Worm (Caenorhabditis elegans): ENCODE data around the gene Y62H9A.13.
A peak's percentile ranks its signal among the peaks of the same experiment; 100 is the strongest.

Y62H9A.13 gene

ce11 chrX:11946788-11947463 is 30.1 kb downstream of the Y62H9A.13 start, which contains the start of gene nfya-1:
Gene nfya-1, minus strand, starts transcription at chrX:11946838.
- TF ChIP-seq T23F11.4 (GFP tag; optimal IDR thresholded peaks at IDR 0.05) = no peak
- TF ChIP-seq sdc-2 (tag; optimal IDR thresholded peaks at IDR 0.05) = peak; percentile 71
- no peak for TF ChIP-seq ceh-34 (tag; optimal IDR thresholded peaks at IDR 0.05)
- peak; percentile 84 for TF ChIP-seq ceh-48 (tag; optimal IDR thresholded peaks at IDR 0.05)
- peak; percentile 37 for TF ChIP-seq ceh-31 (tag; optimal IDR thresholded peaks at IDR 0.05)
- peak; percentile 1 for TF ChIP-seq tbx-2 (tag; optimal IDR thresholded peaks at IDR 0.05)
- TF ChIP-seq rnt-1 (tag; optimal IDR thresholded peaks at IDR 0.05) = peak; percentile 30
- TF ChIP-seq unc-42 (tag; optimal IDR thresholded peaks at IDR 0.05) = peak; percentile 3

ce11 chrX:11948184-11948894 is 31.5 kb downstream of the Y62H9A.13 start, which contains the start of gene lsd-1:
Gene lsd-1, plus strand, starts transcription at chrX:11948844.
- no peak for TF ChIP-seq ceh-2 (tag; optimal IDR thresholded peaks at IDR 0.05)
- peak; percentile 24 for TF ChIP-seq sdc-2 (tag; optimal IDR thresholded peaks at IDR 0.05)
- TF ChIP-seq elt-2 (tag; optimal IDR thresholded peaks at IDR 0.05) = no peak

- no peak for TF ChIP-seq pros-1 (tag; optimal IDR thresholded peaks at IDR 0.05)
- no peak for TF ChIP-seq nfya-1 (tag; optimal IDR thresholded peaks at IDR 0.05)
- no peak for TF ChIP-seq lim-6 (tag; optimal IDR thresholded peaks at IDR 0.05)
- no peak for TF ChIP-seq ahr-1 (tag; optimal IDR thresholded peaks at IDR 0.05)
- TF ChIP-seq pat-9 (tag; optimal IDR thresholded peaks at IDR 0.05) = no peak
- no peak for TF ChIP-seq C08G9.2 (tag; optimal IDR thresholded peaks at IDR 0.05)
- no peak for TF ChIP-seq ttx-3 (tag; optimal IDR thresholded peaks at IDR 0.05)
- TF ChIP-seq fkh-10 (GFP tag; optimal IDR thresholded peaks at IDR 0.05) = no peak
- no peak for TF ChIP-seq zip-5 (tag; optimal IDR thresholded peaks at IDR 0.05)
- TF ChIP-seq pax-1 (tag; optimal IDR thresholded peaks at IDR 0.05) = no peak
- TF ChIP-seq che-1 (tag; optimal IDR thresholded peaks at IDR 0.05) = no peak
- TF ChIP-seq madf-2 (tag; optimal IDR thresholded peaks at IDR 0.05) = no peak
- TF ChIP-seq eyg-1 (tag; optimal IDR thresholded peaks at IDR 0.05) = no peak
These were observed 35.3 kb downstream of the Y62H9A.13 start for ce11 chrX:11952129-11952528.

ce11 chrX:11953229-11953628 is 36.4 kb downstream of the Y62H9A.13 start, which contains the start of gene T08D10.4:
Gene T08D10.4, minus strand, starts transcription at chrX:11953329.
- TF ChIP-seq tbx-7 (tag; optimal IDR thresholded peaks at IDR 0.05) (no peak), pat-9 (tag; optimal IDR thresholded peaks at IDR 0.05) (no peak), T23F11.4 (GFP tag; optimal IDR thresholded peaks at IDR 0.05) (no peak), madf-2 (tag; optimal IDR thresholded peaks at IDR 0.05) (no peak), nfya-1 (tag; optimal IDR thresholded peaks at IDR 0.05) (no peak), gmeb-2 (tag; optimal IDR thresholded peaks at IDR 0.05) (no peak), odd-2 (tag; optimal IDR thresholded peaks at IDR 0.05) (no peak), pax-1 (tag; optimal IDR thresholded peaks at IDR 0.05) (no peak)

ce11 chrX:11955125-11955524 is 38.3 kb downstream of the Y62H9A.13 start, which contains the start of gene T08D10.3:
Gene T08D10.3, plus strand, starts transcription at chrX:11955425.
- no peak for TF ChIP-seq hlh-15 (tag; optimal IDR thresholded peaks at IDR 0.05)
- TF ChIP-seq sox-4 (tag; optimal IDR thresholded peaks at IDR 0.05) = no peak
- no peak for TF ChIP-seq nfya-1 (tag; optimal IDR thresholded peaks at IDR 0.05)
- TF ChIP-seq K09A11.1 (tag; optimal IDR thresholded peaks at IDR 0.05; ENCODE audit: insufficient read depth) = no peak
- TF ChIP-seq ref-2 (tag; optimal IDR thresholded peaks at IDR 0.05) = no peak
- no peak for TF ChIP-seq lim-6 (tag; optimal IDR thresholded peaks at IDR 0.05)
- no peak for TF ChIP-seq ttx-3 (tag; optimal IDR thresholded peaks at IDR 0.05)
- TF ChIP-seq hlh-6 (tag; optimal IDR thresholded peaks at IDR 0.05) = no peak
- no peak for TF ChIP-seq fkh-10 (GFP tag; optimal IDR thresholded peaks at IDR 0.05)
- no peak for TF ChIP-seq zip-5 (tag; optimal IDR thresholded peaks at IDR 0.05)

All from whole organism, late embryonic.